Worm (Caenorhabditis elegans): ENCODE data around the gene T13C5.10.

The T13C5.10 gene

DNA sequence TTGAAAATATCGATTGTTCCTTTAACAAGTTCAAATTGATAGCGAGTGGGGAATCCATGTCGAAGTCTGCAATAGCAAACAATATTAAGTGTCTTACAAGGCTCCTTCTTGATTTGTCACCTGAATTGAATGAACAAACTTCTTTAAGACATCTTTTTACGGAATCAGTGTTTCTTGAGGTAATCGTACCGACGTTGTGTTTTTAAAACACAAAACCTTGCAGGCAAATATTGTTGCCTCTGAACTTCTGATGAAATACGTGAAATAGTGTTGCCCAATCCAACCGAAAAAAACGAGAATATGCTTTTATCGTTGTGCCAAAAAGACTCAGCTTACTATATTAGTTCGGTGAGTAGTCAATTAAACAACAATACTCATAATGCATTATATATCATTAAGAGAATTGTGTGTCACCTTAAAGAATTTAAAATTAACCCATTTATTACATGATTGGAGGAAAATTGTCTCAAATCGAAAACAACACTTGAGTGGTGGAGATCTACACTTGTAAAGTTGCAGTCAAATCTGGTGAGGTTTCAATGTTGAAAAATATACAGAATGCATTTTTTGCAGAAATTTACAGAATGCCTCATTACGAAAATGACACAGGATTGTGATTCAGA lies 9.9 kb upstream of the T13C5.10 start, which contains the start of the genes T25B2.4 and T13C5.3:
Gene T25B2.4 (plus strand): TSS at position 301 of the 623 bp plus-strand sequence.
Gene T13C5.3 (plus strand): TSS at position 573 of the 623 bp plus-strand sequence.
- TF ChIP-seq cey-2 (tag; optimal IDR thresholded peaks at IDR 0.05; ENCODE audit: borderline replicate concordance, insufficient read depth) (no peak), unc-62 (GFP tag; optimal IDR thresholded peaks at IDR 0.05 in 1 of 2) (no peak), unc-62 (tag; optimal IDR thresholded peaks at IDR 0.05) (no peak), mep-1 (tag; optimal IDR thresholded peaks at IDR 0.05) (no peak), Y75B8A.6 (GFP tag; IDR thresholded peaks at IDR 0.05) (no peak), lir-3 (tag; optimal IDR thresholded peaks at IDR 0.05) (no peak), dmd-9 (GFP tag; IDR thresholded peaks at IDR 0.05) (no peak), nhr-111 (GFP tag; optimal IDR thresholded peaks at IDR 0.05) (no peak), ceh-28 (tag; optimal IDR thresholded peaks at IDR 0.05) (no peak), fos-1 (tag; optimal IDR thresholded peaks at IDR 0.05) (no peak), hif-1 (tag; optimal IDR thresholded peaks at IDR 0.05) (no peak), daf-19 (GFP tag; conservative IDR thresholded peaks at IDR 0.05) (no peak), set-16 (GFP tag; IDR thresholded peaks at IDR 0.05) (no peak), dmd-6 (GFP tag; IDR thresholded peaks at IDR 0.05) (no peak), sdz-12 (GFP tag; optimal IDR thresholded peaks at IDR 0.05) (no peak), egl-43 (GFP tag; IDR thresholded peaks at IDR 0.05) (no peak), gei-8 (GFP tag; optimal IDR thresholded peaks at IDR 0.05) (no peak), dmd-8 (GFP tag; IDR thresholded peaks at IDR 0.05) (no peak), snpc-4 (tag; optimal IDR thresholded peaks at IDR 0.05) (no peak), nhr-102 (tag; optimal IDR thresholded peaks at IDR 0.05) (no peak)

DNA sequence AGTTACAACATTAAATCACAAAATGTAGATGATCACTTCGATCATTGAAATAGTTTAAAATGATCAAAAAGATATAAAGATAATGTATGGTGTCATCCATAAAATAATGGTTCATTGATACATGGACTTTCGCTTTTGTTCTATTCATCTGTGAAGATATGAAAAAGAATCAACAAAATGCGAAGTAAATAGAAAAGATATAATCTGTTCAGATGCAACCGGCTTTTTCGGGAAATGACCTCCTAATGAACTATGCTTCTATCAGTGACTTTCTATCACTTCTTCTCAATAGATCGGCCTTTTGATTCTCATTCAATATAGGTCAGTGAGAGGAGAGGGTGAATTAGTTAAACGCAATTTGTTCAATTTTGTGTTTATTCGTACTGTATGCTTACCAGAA lies 9.0 kb upstream of the T13C5.10 start:
- peak in 1 of 2 experiments; percentile 3 for TF ChIP-seq unc-62 (GFP tag; optimal IDR thresholded peaks at IDR 0.05 in 1 of 2)
- TF ChIP-seq unc-62 (tag; optimal IDR thresholded peaks at IDR 0.05) = no peak
- no peak for TF ChIP-seq nhr-10 (tag; optimal IDR thresholded peaks at IDR 0.05)

DNA sequence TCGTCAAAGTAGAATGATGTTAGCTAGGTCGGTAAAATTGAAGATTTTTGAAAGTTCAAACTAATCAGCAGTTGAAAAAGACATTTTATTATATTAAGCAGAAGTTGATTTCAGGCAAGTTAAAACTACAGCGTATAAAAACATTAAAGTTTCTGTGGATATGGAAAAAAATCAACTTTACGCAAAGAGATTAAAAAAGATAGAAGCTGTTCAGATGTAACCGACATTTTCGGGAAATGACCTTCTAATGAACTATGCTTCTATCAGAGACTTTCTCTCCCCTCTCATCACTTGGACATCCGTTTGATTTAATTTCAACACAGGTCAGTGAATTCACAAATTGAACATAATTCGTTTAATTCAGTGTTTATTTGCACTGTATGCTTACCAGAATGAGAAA lies 7.7 kb upstream of the T13C5.10 start, which contains the start of gene T13C5.7:
Gene T13C5.7 (plus strand): TSS at position 301 of the 400 bp plus-strand sequence.
- TF ChIP-seq nhr-42 (GFP tag; IDR thresholded peaks at IDR 0.05) = no peak
- TF ChIP-seq ZK337.2 (GFP tag; IDR thresholded peaks at IDR 0.05) = no peak
- TF ChIP-seq F37D6.2 (tag; optimal IDR thresholded peaks at IDR 0.05) = no peak
- TF ChIP-seq egl-43 (GFP tag; IDR thresholded peaks at IDR 0.05) = no peak
- TF ChIP-seq dmd-9 (GFP tag; IDR thresholded peaks at IDR 0.05) = no peak
- TF ChIP-seq tra-1 (GFP tag; IDR thresholded peaks at IDR 0.05) = no peak
- no peak for TF ChIP-seq ces-1 (GFP tag; optimal IDR thresholded peaks at IDR 0.05)
- TF ChIP-seq fos-1 (tag; optimal IDR thresholded peaks at IDR 0.05) = no peak
- no peak for TF ChIP-seq daf-12 (tag; optimal IDR thresholded peaks at IDR 0.05)
- no peak for TF ChIP-seq ztf-7 (tag; optimal IDR thresholded peaks at IDR 0.05)
- no peak for TF ChIP-seq skn-1 (tag; optimal IDR thresholded peaks at IDR 0.05)
- TF ChIP-seq nhr-237 (tag; optimal IDR thresholded peaks at IDR 0.05) = no peak
- no peak for TF ChIP-seq attf-4 (tag; optimal IDR thresholded peaks at IDR 0.05)
- no peak for TF ChIP-seq nhr-76 (tag; optimal IDR thresholded peaks at IDR 0.05)
- TF ChIP-seq dve-1 (tag; optimal IDR thresholded peaks at IDR 0.05; ENCODE audit: insufficient read depth) = no peak
- TF ChIP-seq aly-2 (tag; optimal IDR thresholded peaks at IDR 0.05) = no peak
- TF ChIP-seq ceh-28 (tag; optimal IDR thresholded peaks at IDR 0.05) = no peak

DNA sequence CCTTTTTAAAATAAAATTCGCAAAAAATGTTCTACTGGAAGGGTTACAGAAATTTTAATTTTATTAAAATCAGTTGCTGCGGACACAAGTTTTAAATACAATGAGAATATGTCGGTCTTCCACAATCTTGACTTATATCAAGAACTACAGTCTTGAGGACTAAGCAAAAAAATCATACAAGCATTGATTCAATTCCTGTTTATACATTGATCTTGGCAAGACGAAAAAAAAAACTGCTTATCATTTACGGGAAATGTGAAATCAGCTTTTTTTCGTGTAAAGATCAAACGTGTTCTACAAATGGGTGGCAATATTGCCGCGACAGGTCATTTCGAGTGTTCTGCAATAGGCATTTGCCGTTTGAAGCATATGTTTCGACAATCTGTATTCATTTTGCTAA lies 3.2 kb upstream of the T13C5.10 start, which contains the start of gene T13C5.2:
Gene T13C5.2 (plus strand): TSS at position 301 of the 400 bp plus-strand sequence.
- TF ChIP-seq ZK337.2 (GFP tag; IDR thresholded peaks at IDR 0.05) (no peak), zfp-2 (tag; optimal IDR thresholded peaks at IDR 0.05) (no peak), ZK546.5 (tag; optimal IDR thresholded peaks at IDR 0.05) (no peak), nhr-76 (tag; optimal IDR thresholded peaks at IDR 0.05) (no peak), unc-130 (GFP tag; optimal IDR thresholded peaks at IDR 0.05) (no peak), mdt-29 (GFP tag; IDR thresholded peaks at IDR 0.05) (no peak), madf-5 (GFP tag; IDR thresholded peaks at IDR 0.05) (no peak), Y105C5A.15 (GFP tag; IDR thresholded peaks at IDR 0.05) (no peak), nhr-111 (GFP tag; optimal IDR thresholded peaks at IDR 0.05) (no peak), zip-11 (GFP tag; IDR thresholded peaks at IDR 0.05) (no peak), ceh-82 (tag; optimal IDR thresholded peaks at IDR 0.05) (no peak), nhr-10 (tag; optimal IDR thresholded peaks at IDR 0.05) (no peak), lin-1 (GFP tag; IDR thresholded peaks at IDR 0.05) (no peak), Y5F2A.4 (GFP tag; optimal IDR thresholded peaks at IDR 0.05) (no peak), nhr-25 (tag; optimal IDR thresholded peaks at IDR 0.05; ENCODE audit: borderline replicate concordance, insufficient read depth) (no peak), ztf-11 (tag; optimal IDR thresholded peaks at IDR 0.05) (no peak), snpc-4 (tag; optimal IDR thresholded peaks at IDR 0.05) (no peak)
